Worm (Caenorhabditis elegans) whole organism, L4/young adult: ENCODE results near the gene C17H12.3.

ENCODE experiments used
- W03F9.2 ChIP-seq: fragments of 150-350 bp; optimal IDR thresholded peaks from 2 replicates; lab custom pipeline; 2014; ENCODE audit warnings: missing biosample characterization, missing genetic modification characterization
- dao-5 ChIP-seq: sonication (generic microtip); optimal IDR thresholded peaks from 2 replicates; lab custom pipeline; 2016; ENCODE audit warnings: missing genotype, missing genetic modification characterization, moderate library complexity, missing compliant biosample characterization
- him-1 ChIP-seq: sonication (generic microtip); optimal IDR thresholded peaks from 2 replicates; lab custom pipeline; 2016; ENCODE audit warnings: missing genotype, missing genetic modification reagents, missing genetic modification characterization, missing compliant biosample characterization

DNA sequence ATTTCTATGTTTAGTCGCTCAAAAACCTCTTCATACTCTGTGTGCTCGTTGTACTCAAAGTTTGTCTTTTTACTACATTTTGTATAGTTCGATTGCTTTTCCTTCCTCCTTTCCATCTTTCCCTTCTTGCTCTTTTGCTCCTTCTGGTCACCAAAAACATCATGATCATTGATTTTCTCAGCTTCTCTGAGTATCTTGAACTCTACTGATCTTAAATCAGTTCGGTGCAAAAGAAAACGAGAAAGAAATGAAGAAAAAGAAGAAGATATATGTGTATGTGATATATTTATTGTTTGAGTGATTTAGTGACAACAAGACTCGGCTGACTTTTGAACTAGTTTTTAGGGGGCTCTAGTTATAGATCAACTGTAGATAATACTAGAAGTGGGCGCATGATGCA, 45.3 kb downstream of the C17H12.3 start:
- TF ChIP-seq him-1 (tag; lab: Kevin White, UChicago) (no peak), W03F9.2 (tag; lab: Kevin White, UChicago) (no peak), dao-5 (no peak)
